Fruit fly (Drosophila melanogaster): ENCODE measurements around the gene Sf3b5.

DNA sequence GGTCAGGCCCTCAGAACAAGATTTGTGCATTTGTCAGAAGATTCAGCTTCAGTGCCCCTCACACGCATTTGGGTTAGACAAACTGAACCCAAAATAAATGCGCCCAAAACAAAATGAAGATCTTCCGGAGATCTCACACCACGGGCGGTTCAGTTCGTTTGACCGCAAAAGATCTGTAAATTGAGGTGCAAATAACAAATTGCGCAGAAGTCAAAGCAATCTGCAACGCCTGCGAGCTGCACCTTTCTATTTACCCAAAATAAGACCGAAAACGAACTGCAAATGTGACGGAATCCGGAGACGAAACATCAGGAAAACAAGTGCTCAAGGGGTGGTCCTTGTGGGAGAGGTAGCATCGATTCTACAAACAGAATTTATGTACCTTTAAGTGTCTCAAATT lies 49.6 kb downstream of the Sf3b5 start:
- TF ChIP-seq Hr39 (GFP tag; optimal IDR thresholded peaks at IDR 0.05) (no peak), Sox102F (GFP tag; optimal IDR thresholded peaks at IDR 0.05) (no peak)
